Fruit fly (Drosophila melanogaster) whole organism, embryonic: ENCODE data around the gene CG17377.

Source experiments
- Adf1 ChIP-seq: fragments of 200-800 bp; sonication (Bioruptor generic); IDR thresholded peaks from 2 replicates; pipeline ENCODE4 v1.3.6; 2022; ENCODE audit warnings: missing biosample characterization, missing genetic modification characterization
- CG10274 ChIP-seq: fragments of 200-800 bp; sonication (Bioruptor generic); optimal IDR thresholded peaks from 3 replicates; lab custom pipeline; 2017; ENCODE audit warnings: missing biosample characterization, mild to moderate bottlenecking, missing genetic modification characterization
- CG10321 ChIP-seq: fragments of 200-800 bp; sonication (Bioruptor generic); IDR thresholded peaks from 2 replicates; pipeline ENCODE4 v1.3.6; 2022; ENCODE audit warnings: missing biosample characterization, missing genetic modification characterization
- CG12155 ChIP-seq: fragments of 200-800 bp; sonication (Bioruptor generic); optimal IDR thresholded peaks from 3 replicates; lab custom pipeline; 2016; ENCODE audit warnings: missing biosample characterization, missing genetic modification characterization
- CG1233 ChIP-seq: fragments of 200-800 bp; sonication (Bioruptor generic); optimal IDR thresholded peaks from 4 replicates; lab custom pipeline; 2018; ENCODE audit warnings: missing biosample characterization, mild to moderate bottlenecking, missing genetic modification characterization
- CG12942 ChIP-seq: fragments of 200-800 bp; sonication (Bioruptor generic); optimal IDR thresholded peaks from 3 replicates; lab custom pipeline; 2016; ENCODE audit warnings: missing biosample characterization, missing genetic modification characterization
- CG13296 ChIP-seq: fragments of 200-800 bp; sonication (Bioruptor generic); optimal IDR thresholded peaks from 3 replicates; lab custom pipeline; 2018; ENCODE audit warnings: missing biosample characterization, mild to moderate bottlenecking, missing genetic modification characterization
- CG13424 ChIP-seq: fragments of 200-800 bp; sonication (Bioruptor generic); optimal IDR thresholded peaks from 2 replicates; lab custom pipeline; 2019; ENCODE audit warnings: missing biosample characterization, mild to moderate bottlenecking, missing genetic modification characterization, moderate library complexity
- CG13624 ChIP-seq: fragments of 200-800 bp; sonication (Bioruptor generic); optimal IDR thresholded peaks from 2 replicates; lab custom pipeline; 2016; ENCODE audit warnings: missing biosample characterization, missing genetic modification characterization
- CG14014 ChIP-seq: fragments of 200-800 bp; sonication (Bioruptor generic); IDR thresholded peaks from 2 replicates; pipeline ENCODE4 v1.3.6; 2022; ENCODE audit warnings: missing biosample characterization, missing genetic modification characterization
- CG15011 ChIP-seq: fragments of 200-800 bp; sonication (Bioruptor generic); optimal IDR thresholded peaks from 3 replicates; lab custom pipeline; 2018; ENCODE audit warnings: missing biosample characterization, mild to moderate bottlenecking, missing genetic modification characterization
- CG16815 ChIP-seq: fragments of 200-800 bp; sonication (Bioruptor generic); optimal IDR thresholded peaks from 3 replicates; lab custom pipeline; 2017; ENCODE audit warnings: missing biosample characterization, mild to moderate bottlenecking, missing genetic modification characterization
- CG17385 ChIP-seq: fragments of 200-800 bp; sonication (Bioruptor generic); optimal IDR thresholded peaks from 3 replicates; lab custom pipeline; 2018; ENCODE audit warnings: missing biosample characterization, mild to moderate bottlenecking, missing genetic modification characterization
- CG2116 ChIP-seq: fragments of 200-800 bp; sonication (Bioruptor generic); optimal IDR thresholded peaks from 3 replicates; lab custom pipeline; 2018; ENCODE audit warnings: missing biosample characterization, mild to moderate bottlenecking, missing genetic modification characterization
- CG3407 ChIP-seq: fragments of 200-800 bp; sonication (Bioruptor generic); optimal IDR thresholded peaks from 2 replicates; lab custom pipeline; 2018; ENCODE audit warnings: missing biosample characterization, mild to moderate bottlenecking, missing genetic modification characterization
- CG4707 ChIP-seq: fragments of 200-800 bp; sonication (Bioruptor generic); optimal IDR thresholded peaks from 2 replicates; lab custom pipeline; 2018; ENCODE audit warnings: missing biosample characterization, mild to moderate bottlenecking, missing genetic modification characterization, moderate library complexity
- CG5180 ChIP-seq: fragments of 200-800 bp; sonication (Bioruptor generic); optimal IDR thresholded peaks from 3 replicates; lab custom pipeline; 2017; ENCODE audit warnings: missing biosample characterization, missing genetic modification characterization, mild to moderate bottlenecking, moderate library complexity, missing genetic modification reagents
- CG7839 ChIP-seq: fragments of 200-800 bp; sonication (Bioruptor generic); optimal IDR thresholded peaks from 3 replicates; lab custom pipeline; 2018; ENCODE audit warnings: missing biosample characterization, mild to moderate bottlenecking, missing genetic modification characterization, moderate library complexity
- CG8089 ChIP-seq: fragments of 200-800 bp; sonication (Bioruptor generic); optimal IDR thresholded peaks from 3 replicates; lab custom pipeline; 2016; ENCODE audit warnings: missing biosample characterization, missing genetic modification characterization
- Deaf1 ChIP-seq: fragments of 200-800 bp; optimal IDR thresholded peaks from 3 replicates; lab custom pipeline; 2019; ENCODE audit warnings: missing biosample characterization, mild to moderate bottlenecking, missing genetic modification characterization, moderate library complexity
- Ets65A ChIP-seq: fragments of 200-800 bp; sonication (Bioruptor generic); peaks from one replicate; lab custom pipeline; 2016; ENCODE audit warnings: missing biosample characterization, missing genetic modification characterization
- Fer2 ChIP-seq: fragments of 200-800 bp; sonication (Bioruptor generic); optimal IDR thresholded peaks from 2 replicates; lab custom pipeline; 2018; ENCODE audit warnings: missing biosample characterization, mild to moderate bottlenecking, missing genetic modification characterization, moderate library complexity
- HLHmδ ChIP-seq: fragments of 200-800 bp; sonication (Bioruptor generic); optimal IDR thresholded peaks from 2 replicates; lab custom pipeline; 2018; ENCODE audit warnings: missing biosample characterization, mild to moderate bottlenecking, missing genetic modification characterization, moderate library complexity
- Hr3 ChIP-seq: fragments of 200-800 bp; sonication (Bioruptor generic); optimal IDR thresholded peaks from 3 replicates; lab custom pipeline; 2016; ENCODE audit warnings: missing biosample characterization, missing genetic modification characterization
- Myb ChIP-seq: fragments of 200-800 bp; sonication (Bioruptor generic); optimal IDR thresholded peaks from 2 replicates; lab custom pipeline; 2016; ENCODE audit warnings: missing biosample characterization, missing genetic modification characterization
- NC2α ChIP-seq: fragments of 200-800 bp; sonication (Bioruptor generic); optimal IDR thresholded peaks from 2 replicates; lab custom pipeline; 2016; ENCODE audit warnings: missing biosample characterization, missing genetic modification characterization
- NK7.1 ChIP-seq: fragments of 200-800 bp; sonication (Bioruptor generic); optimal IDR thresholded peaks from 3 replicates; lab custom pipeline; 2016; ENCODE audit warnings: missing biosample characterization, missing genetic modification characterization
- Scr ChIP-seq: fragments of 200-800 bp; sonication (Bioruptor generic); IDR thresholded peaks from 2 replicates; pipeline ENCODE4 v1.3.6; 2022; ENCODE audit warnings: missing biosample characterization, missing genetic modification characterization; ENCODE audit not compliant: partially characterized antibody
- Xrp1 ChIP-seq: fragments of 200-800 bp; sonication (Bioruptor generic); IDR thresholded peaks from 2 replicates; pipeline ENCODE4 v1.3.6; 2022; ENCODE audit warnings: missing biosample characterization, missing genetic modification characterization
- ato ChIP-seq: fragments of 200-800 bp; sonication (Bioruptor generic); IDR thresholded peaks from 2 replicates; pipeline ENCODE4 v1.3.6; 2022; ENCODE audit warnings: missing biosample characterization, missing genetic modification characterization; ENCODE audit not compliant: partially characterized antibody
- cg ChIP-seq: fragments of 200-800 bp; sonication (Bioruptor generic); optimal IDR thresholded peaks from 3 replicates; lab custom pipeline; 2019; ENCODE audit warnings: missing biosample characterization, mild to moderate bottlenecking, missing genetic modification characterization, moderate library complexity
- corto ChIP-seq: fragments of 200-800 bp; sonication (Bioruptor generic); optimal IDR thresholded peaks from 2 replicates; lab custom pipeline; 2016; ENCODE audit warnings: missing biosample characterization, mild to moderate bottlenecking, missing genetic modification characterization, moderate library complexity
- crc ChIP-seq: fragments of 200-800 bp; sonication (Bioruptor generic); optimal IDR thresholded peaks from 2 replicates; lab custom pipeline; 2016; ENCODE audit warnings: missing biosample characterization, missing genetic modification characterization
- dmrt11E ChIP-seq: fragments of 200-800 bp; sonication (Bioruptor generic); optimal IDR thresholded peaks from 3 replicates; lab custom pipeline; 2018; ENCODE audit warnings: missing biosample characterization, mild to moderate bottlenecking, missing genetic modification characterization, moderate library complexity
- dpn ChIP-seq, 2 experiments: fragments of 200-800 bp; sonication (Bioruptor generic); optimal IDR thresholded peaks; 3 replicates each; lab custom pipeline; 2016; ENCODE audit warnings: missing biosample characterization in 2 of 2, missing genetic modification characterization in 2 of 2
- lab ChIP-seq: fragments of 200-800 bp; sonication (Bioruptor generic); optimal IDR thresholded peaks from 3 replicates; lab custom pipeline; 2017; ENCODE audit warnings: missing biosample characterization, missing genetic modification characterization, mild to moderate bottlenecking, moderate library complexity, missing genetic modification reagents
- maf-S ChIP-seq: fragments of 200-800 bp; sonication (Bioruptor generic); optimal IDR thresholded peaks from 2 replicates; lab custom pipeline; 2016; ENCODE audit warnings: missing biosample characterization, missing genetic modification characterization
- mirr ChIP-seq: fragments of 200-800 bp; sonication (Bioruptor generic); optimal IDR thresholded peaks from 3 replicates; lab custom pipeline; 2018; ENCODE audit warnings: missing biosample characterization, mild to moderate bottlenecking, missing genetic modification characterization
- nerfin-2 ChIP-seq: fragments of 200-800 bp; sonication (Bioruptor generic); IDR thresholded peaks from 2 replicates; pipeline ENCODE4 v1.3.6; 2022; ENCODE audit warnings: missing biosample characterization, missing genetic modification characterization; ENCODE audit not compliant: partially characterized antibody
- otp ChIP-seq: fragments of 200-800 bp; sonication (Bioruptor generic); IDR thresholded peaks from 3 replicates; pipeline ENCODE4, ENCODE4 v1.3.6; 2022; ENCODE audit warnings: missing biosample characterization, missing genetic modification characterization
- pum ChIP-seq: fragments of 200-800 bp; sonication (Bioruptor generic); optimal IDR thresholded peaks from 2 replicates; lab custom pipeline; 2016; ENCODE audit warnings: missing biosample characterization, missing genetic modification characterization
- ro ChIP-seq: fragments of 200-800 bp; sonication (Bioruptor generic); IDR thresholded peaks from 2 replicates; pipeline ENCODE4 v1.3.6; 2022; ENCODE audit warnings: missing biosample characterization, missing genetic modification characterization
- sc ChIP-seq, 3 experiments: fragments of >200 bp in 2 of 3; fragments of 200-800 bp in 1 of 3; sonication (Bioruptor generic) in 1 of 3; optimal IDR thresholded peaks; 2 replicates in 2 of 3; 3 replicates in 1 of 3; lab custom pipeline; 2017; ENCODE audit warnings: mild to moderate bottlenecking in 1 of 3, missing biosample characterization in 1 of 3, missing genetic modification characterization in 1 of 3, missing genetic modification reagents in 1 of 3
- schlank ChIP-seq: fragments of 200-800 bp; sonication (Bioruptor generic); optimal IDR thresholded peaks from 2 replicates; lab custom pipeline; 2018; ENCODE audit warnings: missing biosample characterization, mild to moderate bottlenecking, missing genetic modification characterization
- sens ChIP-seq: fragments of 200-800 bp; sonication (Bioruptor generic); peaks from one replicate; lab custom pipeline; 2016; ENCODE audit warnings: missing biosample characterization, missing genetic modification characterization
- sisA ChIP-seq: fragments of 200-800 bp; sonication (Bioruptor generic); IDR thresholded peaks from 2 replicates; pipeline ENCODE4 v1.3.6; 2022; ENCODE audit warnings: missing biosample characterization, missing genetic modification characterization
- sqz ChIP-seq: fragments of 200-800 bp; sonication (Bioruptor generic); optimal IDR thresholded peaks from 3 replicates; lab custom pipeline; 2018; ENCODE audit warnings: missing biosample characterization, mild to moderate bottlenecking, missing genetic modification characterization
- stc ChIP-seq: fragments of 200-800 bp; sonication (Bioruptor generic); IDR thresholded peaks from 2 replicates; pipeline ENCODE4 v1.3.6; 2022; ENCODE audit warnings: missing biosample characterization, missing genetic modification characterization
- tgo ChIP-seq: fragments of 200-800 bp; sonication (Bioruptor generic); IDR thresholded peaks from 3 replicates; pipeline ENCODE4 v1.3.6; 2022; ENCODE audit warnings: missing biosample characterization, missing genetic modification characterization
- vfl ChIP-seq: fragments of 200-800 bp; sonication (Bioruptor generic); optimal IDR thresholded peaks from 2 replicates; lab custom pipeline; 2016; ENCODE audit warnings: missing biosample characterization, missing genetic modification characterization

Gene CG17377

dm6 chr2L:6794956-6795522 lies 7.6 kb downstream of the CG17377 start (continued):
- TF ChIP-seq otp (GFP tag; lab: Robert Waterston, UW): no peak
- peak; percentile 31 for TF ChIP-seq dmrt11E
- TF ChIP-seq CG10321: no peak
- TF ChIP-seq Myb: peak; percentile 3
- TF ChIP-seq Adf1: no peak
- TF ChIP-seq CG16815 (GFP tag; lab: Kevin White, UChicago): peak; percentile 0
- TF ChIP-seq NK7.1 (GFP tag; lab: Kevin White, UChicago): no peak
- no peak for TF ChIP-seq CG5180 (GFP tag; lab: Kevin White, UChicago)
- TF ChIP-seq Fer2 (tag; lab: Kevin White, UChicago): no peak
- no peak for TF ChIP-seq ro (GFP tag; lab: Robert Waterston, UW)
- TF ChIP-seq sc (optimal IDR thresholded peaks at IDR 0.05; lab: Kevin White, UChicago): no peak
- no peak for TF ChIP-seq sc (GFP tag; optimal IDR thresholded peaks at IDR 0.05; lab: Kevin White, UChicago)
- TF ChIP-seq CG3407 (GFP tag; lab: Kevin White, UChicago): no peak
- TF ChIP-seq CG8089 (GFP tag; lab: Kevin White, UChicago): no peak
- TF ChIP-seq sisA (GFP tag; lab: Robert Waterston, UW): 0 out of 2 replicates have a peak, but pooled peaks have one; percentile 20
- no peak for TF ChIP-seq CG15011 (GFP tag; lab: Kevin White, UChicago)
- no peak for TF ChIP-seq CG13296
- peak; percentile 32 for TF ChIP-seq CG7839
- TF ChIP-seq CG17385 (GFP tag; lab: Kevin White, UChicago): no peak
- TF ChIP-seq schlank (tag; lab: Kevin White, UChicago): no peak
- peak; percentile 37; the same call in 1 of the 2 replicates for TF ChIP-seq Xrp1 (GFP tag; lab: Robert Waterston, UW)
- no peak for TF ChIP-seq CG12942 (GFP tag; lab: Kevin White, UChicago)
- no peak for TF ChIP-seq stc (GFP tag; lab: Robert Waterston, UW)
- no peak for TF ChIP-seq cg (GFP tag; lab: Kevin White, UChicago)
- peak; percentile 55 for TF ChIP-seq CG4707 (GFP tag; lab: Kevin White, UChicago)
- no peak for TF ChIP-seq Scr (GFP tag; lab: Robert Waterston, UW)
- TF ChIP-seq Ets65A (GFP tag; lab: Kevin White, UChicago): no peak
- TF ChIP-seq tgo: no peak
- TF ChIP-seq ato: no peak
- no peak for TF ChIP-seq CG12155 (GFP tag; lab: Kevin White, UChicago)
- no peak for TF ChIP-seq corto (GFP tag; lab: Kevin White, UChicago)
- no peak for TF ChIP-seq CG13424 (tag; lab: Kevin White, UChicago)
- TF ChIP-seq vfl (GFP tag; lab: Kevin White, UChicago): no peak
- no peak for TF ChIP-seq pum (GFP tag; lab: Kevin White, UChicago)
- TF ChIP-seq crc: no peak
- no peak for TF ChIP-seq maf-S (GFP tag; lab: Kevin White, UChicago)
- no peak for TF ChIP-seq HLHmδ (GFP tag; lab: Kevin White, UChicago)
- TF ChIP-seq mirr: no peak
- TF ChIP-seq CG2116: no peak
- peak; percentile 24 for TF ChIP-seq CG13624 (GFP tag; lab: Kevin White, UChicago)
- TF ChIP-seq CG10274: no peak
- TF ChIP-seq dpn (GFP tag; optimal IDR thresholded peaks at IDR 0.05; lab: Kevin White, UChicago): peak in 1 of 2 experiments; percentile 4
- TF ChIP-seq sens (GFP tag; lab: Kevin White, UChicago): peak; percentile 80
- peak; percentile 46 for TF ChIP-seq lab (GFP tag; lab: Kevin White, UChicago)
- no peak for TF ChIP-seq nerfin-2 (GFP tag; lab: Robert Waterston, UW)
- no peak for TF ChIP-seq CG1233
- no peak for TF ChIP-seq NC2α (GFP tag; lab: Kevin White, UChicago)
- TF ChIP-seq Hr3 (GFP tag; lab: Kevin White, UChicago): no peak
- 0 out of 2 replicates have a peak, but pooled peaks have one; percentile 9 for TF ChIP-seq CG14014 (GFP tag; lab: Robert Waterston, UW)
- peak; percentile 4 for TF ChIP-seq Deaf1 (tag; lab: Kevin White, UChicago)
- TF ChIP-seq sqz (GFP tag; lab: Kevin White, UChicago): no peak
